Worm (Caenorhabditis elegans) whole organism, L4/young adult: ENCODE data around the gene K12H6.12.

Source experiments
- W03F9.2 ChIP-seq: fragments of 150-350 bp; optimal IDR thresholded peaks from 2 replicates; lab custom pipeline; 2014; ENCODE audit warnings: missing biosample characterization, missing genetic modification characterization
- dao-5 ChIP-seq: sonication (generic microtip); optimal IDR thresholded peaks from 2 replicates; lab custom pipeline; 2016; ENCODE audit warnings: missing genotype, missing genetic modification characterization, moderate library complexity, missing compliant biosample characterization
- him-1 ChIP-seq: sonication (generic microtip); optimal IDR thresholded peaks from 2 replicates; lab custom pipeline; 2016; ENCODE audit warnings: missing genotype, missing genetic modification reagents, missing genetic modification characterization, missing compliant biosample characterization

Gene K12H6.12

DNA sequence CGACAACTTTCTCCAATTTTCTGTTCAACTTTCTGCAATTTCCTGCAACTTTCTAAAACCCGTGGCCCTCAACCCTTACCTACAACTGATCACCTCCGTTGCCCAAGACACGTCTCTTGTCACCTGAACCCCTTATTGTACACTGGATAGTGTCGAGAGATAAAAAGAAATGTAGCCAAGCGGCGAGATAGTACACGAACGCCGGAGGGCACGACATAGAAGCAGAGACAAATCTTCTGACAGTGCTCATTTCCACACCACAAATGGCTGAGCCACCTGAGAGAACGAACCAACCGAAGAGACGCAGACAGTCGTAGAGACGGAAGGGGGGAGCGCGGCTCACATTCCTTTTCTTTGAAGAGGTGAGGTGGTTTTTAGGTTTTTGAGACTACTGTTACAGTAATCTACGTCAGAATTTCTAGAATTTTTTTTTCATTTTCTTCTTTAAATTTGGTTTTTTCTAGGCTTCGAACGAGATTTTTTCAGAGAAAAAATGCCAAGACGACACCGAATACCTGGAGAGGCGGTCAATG, at the start of gene K12H6.12:
Gene K12H6.12 (plus strand): TSS at position 483 of the 533 bp plus-strand sequence.
- TF ChIP-seq W03F9.2 (tag; lab: Kevin White, UChicago) = no peak
- TF ChIP-seq him-1 (tag; lab: Kevin White, UChicago) = no peak

DNA sequence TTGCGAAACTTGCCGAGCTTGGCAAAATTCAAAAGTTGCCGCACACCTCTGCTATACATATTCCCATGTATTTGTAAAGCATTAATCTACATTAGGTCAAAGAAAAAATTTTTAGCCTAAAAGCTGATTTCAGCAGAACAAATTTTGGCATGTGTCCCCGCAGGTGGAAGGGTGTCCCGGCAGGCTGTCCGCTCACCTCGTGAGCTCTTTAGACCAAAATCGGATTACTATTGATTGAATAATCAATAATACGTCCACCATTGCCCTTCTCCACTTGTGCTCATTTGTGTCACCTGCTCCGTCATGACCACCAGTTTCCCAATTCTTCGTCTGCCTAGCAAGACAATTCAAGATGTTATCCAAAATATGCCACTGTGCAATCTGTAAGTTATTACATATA, 49.5 kb upstream of the K12H6.12 start, which contains the start of gene fbxb-107:
Gene fbxb-107 (plus strand): TSS at position 297 of the 400 bp plus-strand sequence.
- no peak for TF ChIP-seq him-1 (tag; lab: Kevin White, UChicago)
- TF ChIP-seq W03F9.2 (tag; lab: Kevin White, UChicago) = no peak
- no peak for TF ChIP-seq dao-5

DNA sequence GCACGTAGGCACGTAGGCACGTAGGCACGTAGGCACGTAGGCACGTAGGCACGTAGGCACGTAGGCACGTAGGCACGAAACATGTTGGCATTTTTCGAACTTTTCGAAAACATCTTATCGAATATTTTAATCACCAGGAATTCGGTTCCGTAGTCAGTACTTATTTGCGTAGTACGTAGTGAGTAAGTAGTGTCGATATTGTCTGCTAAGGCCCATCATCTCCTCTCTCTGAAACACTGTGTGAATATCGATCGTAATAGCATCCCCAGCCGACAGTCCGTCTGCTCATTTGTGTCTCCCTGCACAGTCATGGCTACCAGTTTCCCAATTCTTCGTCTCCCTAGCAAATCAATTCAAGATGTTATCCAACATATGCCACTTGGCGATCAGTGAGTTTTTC, 45.8 kb upstream of the K12H6.12 start, which contains the start of gene fbxb-106:
Gene fbxb-106 (plus strand): TSS at position 301 of the 400 bp plus-strand sequence.
- TF ChIP-seq dao-5 = no peak
- no peak for TF ChIP-seq him-1 (tag; lab: Kevin White, UChicago)
- TF ChIP-seq W03F9.2 (tag; lab: Kevin White, UChicago) = no peak

DNA sequence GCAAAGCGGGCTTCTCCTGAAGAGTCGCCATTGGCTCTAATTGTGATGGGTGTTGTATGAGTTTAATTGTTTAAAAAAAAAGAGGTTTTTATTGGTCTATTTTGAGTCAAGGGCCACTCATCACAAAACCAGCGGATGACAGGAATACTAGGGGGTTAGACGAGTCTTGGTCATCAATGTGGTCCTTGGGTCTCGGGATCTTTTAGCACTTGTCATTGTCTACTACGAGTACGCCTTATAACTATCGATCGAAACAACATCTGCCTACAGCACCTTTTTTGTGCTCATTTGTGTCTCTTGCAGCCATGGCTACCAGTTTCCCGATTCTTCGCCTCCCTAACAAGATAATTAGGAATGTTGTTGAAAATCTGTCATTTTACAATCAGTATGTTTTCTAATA, 43.3 kb upstream of the K12H6.12 start, which contains the start of gene fbxb-108:
Gene fbxb-108 (plus strand): TSS at position 301 of the 400 bp plus-strand sequence.
- no peak for TF ChIP-seq W03F9.2 (tag; lab: Kevin White, UChicago)
- TF ChIP-seq dao-5 = no peak
- TF ChIP-seq him-1 (tag; lab: Kevin White, UChicago) = no peak

DNA sequence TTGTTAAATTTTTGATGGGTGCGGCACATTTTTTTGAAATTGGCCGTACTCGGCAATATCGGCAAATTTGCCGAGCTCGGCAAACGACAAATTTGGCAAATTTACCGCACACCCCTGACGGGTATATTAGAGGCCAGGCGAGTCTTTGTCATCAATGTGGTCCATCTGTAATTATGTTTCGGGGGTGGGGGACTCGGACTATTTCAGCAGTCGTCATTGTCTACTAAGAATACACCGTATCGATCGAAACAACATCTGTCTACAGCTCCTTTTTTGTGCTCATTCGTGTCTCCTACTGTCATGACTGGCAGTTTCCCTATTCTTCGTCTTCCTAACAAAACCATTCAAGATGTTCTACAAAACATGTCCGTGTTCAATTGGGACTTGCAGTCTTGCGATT, 41.6 kb upstream of the K12H6.12 start, which contains the start of gene F08D12.15:
Gene F08D12.15 (plus strand): TSS at position 301 of the 400 bp plus-strand sequence.
- TF ChIP-seq him-1 (tag; lab: Kevin White, UChicago) (no peak), W03F9.2 (tag; lab: Kevin White, UChicago) (no peak)

DNA sequence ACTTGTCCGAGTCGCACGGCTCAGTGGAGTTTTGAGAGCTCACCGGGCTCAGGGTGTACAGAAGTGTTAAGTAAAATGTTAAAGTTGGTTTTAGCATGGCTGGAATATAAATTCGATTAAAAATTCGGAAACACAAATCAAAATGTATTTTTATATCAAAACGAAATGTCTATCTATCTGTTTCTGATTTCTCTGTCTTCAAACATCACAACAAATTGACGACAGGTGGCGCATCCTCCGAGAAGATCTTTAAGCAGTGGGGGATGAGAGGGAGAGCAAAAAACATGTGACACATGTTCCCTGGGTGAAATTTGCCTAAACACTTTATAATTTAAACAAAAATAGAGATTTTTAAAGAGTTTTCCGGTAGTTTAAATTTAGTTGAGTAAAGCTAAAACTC, 38.9 kb upstream of the K12H6.12 start, which contains the start of gene F08D12.7:
Gene F08D12.7 (minus strand): TSS at position 101 of the 400 bp plus-strand sequence.
- TF ChIP-seq dao-5 (no peak), him-1 (tag; lab: Kevin White, UChicago) (no peak), W03F9.2 (tag; lab: Kevin White, UChicago) (no peak)

DNA sequence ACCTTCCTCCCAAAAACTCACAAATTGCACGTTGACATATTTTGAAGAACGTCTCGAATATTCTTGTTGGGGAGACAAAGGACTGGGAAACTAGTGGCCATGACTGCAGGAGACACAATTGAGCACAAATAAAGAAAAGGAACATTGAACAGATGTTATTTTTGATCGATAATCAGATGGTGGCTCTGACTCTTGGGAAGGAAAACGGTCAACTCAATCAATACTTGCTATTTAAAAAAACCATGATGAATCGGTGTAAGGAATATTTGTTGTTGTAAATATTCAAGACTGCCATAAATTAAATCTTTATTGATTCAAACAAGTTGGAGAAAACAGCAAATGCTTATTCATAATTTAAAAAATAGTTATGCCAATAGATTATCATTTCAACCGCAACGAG, 37.2 kb upstream of the K12H6.12 start, which contains the start of gene fbxb-105:
Gene fbxb-105 (minus strand): TSS at position 101 of the 400 bp plus-strand sequence.
- TF ChIP-seq him-1 (tag; lab: Kevin White, UChicago) (no peak), W03F9.2 (tag; lab: Kevin White, UChicago) (no peak), dao-5 (no peak)

DNA sequence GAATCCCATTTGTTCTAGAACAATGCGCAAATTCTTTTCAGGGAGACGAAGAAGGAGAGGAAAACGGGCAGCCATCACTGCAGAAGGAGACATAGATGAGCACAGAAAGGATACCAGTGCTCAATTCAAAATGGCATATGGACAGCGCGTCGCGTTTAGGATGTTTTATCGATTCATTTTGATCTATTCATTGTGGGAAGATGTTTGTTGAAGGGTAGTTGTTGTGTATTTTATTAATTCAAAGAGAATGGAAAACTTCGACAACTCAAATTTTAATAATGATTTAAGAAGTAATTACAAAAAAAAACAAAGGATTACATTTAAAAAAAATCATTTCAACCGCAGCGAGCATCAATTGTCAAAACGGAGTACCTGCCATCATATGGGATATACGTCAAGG, 35.8 kb upstream of the K12H6.12 start, which contains the start of gene sdz-10:
Gene sdz-10 (minus strand): TSS at position 101 of the 400 bp plus-strand sequence.
- TF ChIP-seq him-1 (tag; lab: Kevin White, UChicago) (no peak), dao-5 (no peak), W03F9.2 (tag; lab: Kevin White, UChicago) (no peak)

DNA sequence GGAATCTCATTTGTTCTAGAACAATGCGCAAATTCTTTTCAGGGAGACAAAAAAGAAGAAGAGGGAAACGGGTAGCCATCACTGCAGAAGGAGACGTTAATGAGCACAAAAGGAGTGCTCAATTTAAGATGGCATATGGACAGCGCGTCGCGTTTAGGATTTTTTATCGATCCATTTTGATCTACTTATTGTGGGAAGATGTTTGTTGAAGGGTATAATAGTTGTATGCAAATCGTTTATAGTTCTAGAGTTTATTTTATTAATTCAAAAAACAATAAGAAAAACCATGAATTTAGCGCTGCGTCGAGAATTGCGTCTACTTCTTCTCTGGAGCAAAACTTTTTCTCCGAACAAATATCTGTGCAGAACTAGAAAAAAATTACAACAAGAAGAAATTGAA, 34.4 kb upstream of the K12H6.12 start, which contains the start of gene sdz-9:
Gene sdz-9 (minus strand): TSS at position 101 of the 400 bp plus-strand sequence.
- TF ChIP-seq W03F9.2 (tag; lab: Kevin White, UChicago) (no peak), dao-5 (no peak), him-1 (tag; lab: Kevin White, UChicago) (no peak)

DNA sequence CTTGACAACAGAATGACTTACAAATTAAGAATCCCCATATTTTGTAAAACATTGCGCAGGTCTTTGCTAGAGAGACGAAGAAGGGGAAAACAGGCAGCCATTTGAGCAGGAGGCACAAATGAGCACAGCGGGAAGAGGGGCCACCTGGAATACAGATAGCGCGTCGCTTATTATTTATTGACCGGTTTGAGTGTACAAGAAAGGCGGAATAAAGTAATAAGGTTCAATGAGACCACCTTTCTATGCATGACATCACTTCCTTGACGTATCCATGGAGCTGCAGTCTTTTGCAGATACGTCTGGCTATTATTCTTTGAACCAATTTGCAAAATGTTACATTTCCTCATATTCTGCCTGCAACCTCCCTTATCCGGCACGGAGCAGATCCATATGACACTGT, 33.1 kb upstream of the K12H6.12 start, which contains the start of gene fbxb-111:
Gene fbxb-111 (minus strand): TSS at position 101 of the 400 bp plus-strand sequence.
- TF ChIP-seq him-1 (tag; lab: Kevin White, UChicago) (no peak), dao-5 (no peak)

DNA sequence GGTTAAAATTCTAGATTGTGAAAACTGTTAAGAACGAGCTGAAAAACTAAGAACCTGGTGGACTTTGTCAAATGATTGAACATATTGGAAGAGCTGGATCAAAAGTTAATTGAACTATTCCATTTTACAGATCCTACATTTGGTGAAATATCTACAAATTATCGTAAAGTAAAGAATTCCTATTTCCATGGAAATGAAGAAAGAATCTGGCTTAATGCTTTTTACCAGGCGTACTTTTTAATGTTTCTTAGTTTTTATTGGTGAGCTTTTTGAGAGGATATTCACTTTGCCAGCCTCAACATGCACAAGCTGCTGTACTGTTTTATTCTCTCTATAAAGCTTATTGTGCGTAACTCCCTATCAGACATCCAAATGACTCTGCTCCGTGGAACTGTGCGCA, 30.1 kb upstream of the K12H6.12 start, which contains the start of gene F08D12.4:
Gene F08D12.4 (plus strand): TSS at position 301 of the 400 bp plus-strand sequence.
- TF ChIP-seq dao-5 = no peak
- no peak for TF ChIP-seq him-1 (tag; lab: Kevin White, UChicago)
- TF ChIP-seq W03F9.2 (tag; lab: Kevin White, UChicago) = no peak

DNA sequence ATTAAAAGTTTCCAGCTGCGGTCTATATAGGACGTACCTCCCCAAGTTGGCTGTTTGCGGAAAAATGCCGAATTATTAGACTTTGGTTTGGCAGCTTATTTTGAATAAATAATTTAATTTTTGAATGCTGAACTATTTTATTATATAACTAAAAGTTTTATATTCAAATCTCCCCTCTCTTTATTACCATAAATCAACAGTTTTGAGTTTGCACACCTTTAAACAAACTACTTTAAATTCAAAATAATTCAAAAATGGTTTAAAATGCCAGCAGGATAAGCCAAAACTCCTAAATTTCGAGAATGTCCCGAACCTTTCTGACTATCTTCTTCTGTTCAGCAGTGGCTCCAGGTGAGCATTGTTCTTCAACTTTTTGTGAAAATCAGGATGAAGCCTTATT, 28.7 kb upstream of the K12H6.12 start, which contains the start of gene F08D12.3:
Gene F08D12.3 (plus strand): TSS at position 301 of the 400 bp plus-strand sequence.
- TF ChIP-seq W03F9.2 (tag; lab: Kevin White, UChicago) = no peak
- TF ChIP-seq dao-5 = no peak
- TF ChIP-seq him-1 (tag; lab: Kevin White, UChicago) = no peak

DNA sequence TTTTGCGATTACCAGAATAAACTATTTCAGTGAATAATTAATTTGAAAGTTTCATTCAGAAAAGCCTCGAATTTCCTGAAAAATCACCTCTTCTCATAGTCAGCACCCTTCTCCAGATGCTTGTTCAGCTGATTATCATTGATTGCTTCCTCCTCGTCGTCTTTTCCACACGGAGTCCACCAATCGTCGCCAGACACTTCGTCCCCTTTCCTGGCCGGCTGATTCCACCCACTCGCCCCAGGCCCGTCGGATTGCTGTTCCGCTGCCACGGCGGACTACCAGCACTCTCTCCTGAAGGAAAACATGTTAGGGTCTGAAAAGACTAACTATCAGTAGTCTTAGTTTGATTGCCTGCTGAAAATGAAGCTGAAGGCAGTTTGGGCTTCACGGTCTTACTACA, 27.2 kb upstream of the K12H6.12 start:
- TF ChIP-seq W03F9.2 (tag; lab: Kevin White, UChicago) (no peak), him-1 (tag; lab: Kevin White, UChicago) (no peak), dao-5 (no peak)

DNA sequence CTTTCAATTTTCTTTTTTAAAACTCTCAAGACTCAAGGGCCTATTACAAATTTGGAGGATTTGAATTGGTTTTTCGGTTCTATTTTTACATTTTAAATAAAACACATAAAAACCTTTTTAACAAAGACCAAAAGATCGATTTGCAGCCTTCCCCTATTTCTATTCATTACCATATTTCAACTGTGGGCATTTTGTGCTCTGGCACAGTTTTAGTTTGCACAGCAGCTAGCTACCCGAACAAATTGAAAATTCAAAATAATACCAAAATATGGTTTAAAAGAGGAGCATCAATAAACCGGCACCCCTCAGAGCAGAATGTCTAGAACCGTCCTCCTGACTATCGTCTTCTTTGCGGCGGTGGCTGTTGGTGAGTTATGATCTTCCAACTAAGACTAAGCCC, 26.6 kb upstream of the K12H6.12 start, which contains the start of gene F08D12.2:
Gene F08D12.2 (plus strand): TSS at position 301 of the 400 bp plus-strand sequence.
- TF ChIP-seq dao-5 (no peak), W03F9.2 (tag; lab: Kevin White, UChicago) (no peak), him-1 (tag; lab: Kevin White, UChicago) (no peak)
